Worm (Caenorhabditis elegans): Measurements from ENCODE around the gene cest-1.1.
"Not testable (repeated sequence)": the region's sequence is repeated elsewhere in the genome, so short reads cannot be mapped to it uniquely, and the experiment has no call there.

The cest-1.1 gene

ce11 chrV:14140733-14141132, 25.8 kb downstream of the cest-1.1 start:
- no peak for TF ChIP-seq ztf-29 (GFP tag; IDR thresholded peaks at IDR 0.05)

- TF ChIP-seq klf-2 (GFP tag; conservative IDR thresholded peaks at IDR 0.05) (no peak), cog-1 (tag; optimal IDR thresholded peaks at IDR 0.05) (peak; percentile 4)
Measured at ce11 chrV:14139252-14140100, 27.1 kb downstream of the cest-1.1 start.

- not testable (repeated sequence) for TF ChIP-seq cog-1 (tag; optimal IDR thresholded peaks at IDR 0.05); ztf-23 (GFP tag; IDR thresholded peaks at IDR 0.05); ref-1 (GFP tag; conservative IDR thresholded peaks at IDR 0.05)
Measured at ce11 chrV:14137766-14138165, 28.8 kb downstream of the cest-1.1 start, which contains the start of gene AH10.4. TSS of gene AH10.4 (minus strand) at chrV:14137866.

ce11 chrV:14136152-14136551, 30.4 kb downstream of the cest-1.1 start:
- TF ChIP-seq flt-1 (GFP tag; IDR thresholded peaks at IDR 0.05) (0 out of 2 replicates have a peak, but pooled peaks have one; percentile 6), ztf-29 (GFP tag; IDR thresholded peaks at IDR 0.05) (no peak), cog-1 (tag; optimal IDR thresholded peaks at IDR 0.05) (peak; percentile 40)

ce11 chrV:14134757-14135441, 31.6 kb downstream of the cest-1.1 start:
- TF ChIP-seq flt-1 (GFP tag; IDR thresholded peaks at IDR 0.05) = no peak

ce11 chrV:14133002-14133763, 33.3 kb downstream of the cest-1.1 start:
- TF ChIP-seq ztf-23 (GFP tag; IDR thresholded peaks at IDR 0.05) = no peak
- TF ChIP-seq med-1 (GFP tag; optimal IDR thresholded peaks at IDR 0.05; ENCODE audit: insufficient read depth) = no peak
- TF ChIP-seq T22C8.4 (GFP tag; IDR thresholded peaks at IDR 0.05) = no peak

- TF ChIP-seq tab-1 (GFP tag; IDR thresholded peaks at IDR 0.05) (no peak), ztf-29 (GFP tag; IDR thresholded peaks at IDR 0.05) (no peak), T22C8.4 (GFP tag; IDR thresholded peaks at IDR 0.05) (no peak), flt-1 (GFP tag; IDR thresholded peaks at IDR 0.05) (no peak), ztf-23 (GFP tag; IDR thresholded peaks at IDR 0.05) (no peak), med-1 (GFP tag; optimal IDR thresholded peaks at IDR 0.05; ENCODE audit: insufficient read depth) (no peak), cog-1 (tag; optimal IDR thresholded peaks at IDR 0.05) (no peak), ref-1 (GFP tag; conservative IDR thresholded peaks at IDR 0.05) (no peak), klf-2 (GFP tag; conservative IDR thresholded peaks at IDR 0.05) (no peak)
Measured at ce11 chrV:14130226-14130625, 36.3 kb downstream of the cest-1.1 start.

- no peak for TF ChIP-seq tab-1 (GFP tag; IDR thresholded peaks at IDR 0.05)
- TF ChIP-seq ztf-29 (GFP tag; IDR thresholded peaks at IDR 0.05) = no peak
- no peak for TF ChIP-seq ztf-23 (GFP tag; IDR thresholded peaks at IDR 0.05)
- TF ChIP-seq cog-1 (tag; optimal IDR thresholded peaks at IDR 0.05) = no peak
- no peak for TF ChIP-seq klf-2 (GFP tag; conservative IDR thresholded peaks at IDR 0.05)
- no peak for TF ChIP-seq ref-1 (GFP tag; conservative IDR thresholded peaks at IDR 0.05)
- TF ChIP-seq med-1 (GFP tag; optimal IDR thresholded peaks at IDR 0.05; ENCODE audit: insufficient read depth) = no peak
- TF ChIP-seq flt-1 (GFP tag; IDR thresholded peaks at IDR 0.05) = no peak
- TF ChIP-seq T22C8.4 (GFP tag; IDR thresholded peaks at IDR 0.05) = no peak
Measured at ce11 chrV:14128858-14129257, 37.7 kb downstream of the cest-1.1 start.

- TF ChIP-seq cog-1 (tag; optimal IDR thresholded peaks at IDR 0.05) = no peak
- no peak for TF ChIP-seq ref-1 (GFP tag; conservative IDR thresholded peaks at IDR 0.05)
- no peak for TF ChIP-seq med-1 (GFP tag; optimal IDR thresholded peaks at IDR 0.05; ENCODE audit: insufficient read depth)
- TF ChIP-seq tab-1 (GFP tag; IDR thresholded peaks at IDR 0.05) = no peak
- no peak for TF ChIP-seq T22C8.4 (GFP tag; IDR thresholded peaks at IDR 0.05)
- TF ChIP-seq ztf-29 (GFP tag; IDR thresholded peaks at IDR 0.05) = no peak
- no peak for TF ChIP-seq klf-2 (GFP tag; conservative IDR thresholded peaks at IDR 0.05)
- TF ChIP-seq flt-1 (GFP tag; IDR thresholded peaks at IDR 0.05) = no peak
- TF ChIP-seq ztf-23 (GFP tag; IDR thresholded peaks at IDR 0.05) = no peak
Measured at ce11 chrV:14127834-14128233, 38.7 kb downstream of the cest-1.1 start.

- no peak for TF ChIP-seq ref-1 (GFP tag; conservative IDR thresholded peaks at IDR 0.05)
- no peak for TF ChIP-seq tab-1 (GFP tag; IDR thresholded peaks at IDR 0.05)
- no peak for TF ChIP-seq flt-1 (GFP tag; IDR thresholded peaks at IDR 0.05)
- no peak for TF ChIP-seq klf-2 (GFP tag; conservative IDR thresholded peaks at IDR 0.05)
- TF ChIP-seq med-1 (GFP tag; optimal IDR thresholded peaks at IDR 0.05; ENCODE audit: insufficient read depth) = no peak
- no peak for TF ChIP-seq ztf-23 (GFP tag; IDR thresholded peaks at IDR 0.05)
- TF ChIP-seq T22C8.4 (GFP tag; IDR thresholded peaks at IDR 0.05) = no peak
- no peak for TF ChIP-seq cog-1 (tag; optimal IDR thresholded peaks at IDR 0.05)
- TF ChIP-seq ztf-29 (GFP tag; IDR thresholded peaks at IDR 0.05) = no peak
Measured at ce11 chrV:14126341-14126924, 40.1 kb downstream of the cest-1.1 start.

Measured in whole organism, midembryonic.